Worm (Caenorhabditis elegans) whole organism, young adult: Measurements from ENCODE around the gene W03H9.1.

Source experiments
- B0019.2 ChIP-seq: fragments of 200-800 bp; sonication (Bioruptor generic); conservative IDR thresholded peaks from 2 replicates; pipeline ENCODE4 v1.3.6; 2022; ENCODE audit warnings: missing genetic modification reagents, missing genetic modification characterization, missing compliant biosample characterization
- B0035.1 ChIP-seq: sonication (generic microtip); optimal IDR thresholded peaks from 2 replicates; lab custom pipeline; 2016; ENCODE audit warnings: missing genetic modification characterization, mild to moderate bottlenecking, missing compliant biosample characterization, missing genotype, missing genetic modification reagents
- B0336.3 ChIP-seq: fragments of 200-800 bp; sonication (Bioruptor generic); IDR thresholded peaks from 2 replicates; pipeline ENCODE4 v1.3.6; 2022; ENCODE audit warnings: missing genetic modification characterization, missing compliant biosample characterization
- C06A6.2 ChIP-seq: fragments of 200-800 bp; sonication (Bioruptor generic); conservative IDR thresholded peaks from 2 replicates; pipeline ENCODE4 v1.3.6; 2022; ENCODE audit warnings: missing genetic modification characterization, missing compliant biosample characterization
- F22D6.2 ChIP-seq: sonication (generic microtip); optimal IDR thresholded peaks from 2 replicates; lab custom pipeline; 2016; ENCODE audit warnings: mild to moderate bottlenecking, missing genetic modification characterization, missing compliant biosample characterization
- F23B12.7 ChIP-seq: sonication (generic microtip); optimal IDR thresholded peaks from 2 replicates; lab custom pipeline; 2017; ENCODE audit warnings: missing genetic modification characterization, mild to moderate bottlenecking, missing compliant biosample characterization, antibody characterized with exemption, moderate library complexity; ENCODE audit not compliant: insufficient read depth
- F52B5.7 ChIP-seq: sonication (generic microtip); optimal IDR thresholded peaks from 2 replicates; lab custom pipeline; 2016; ENCODE audit warnings: mild to moderate bottlenecking, missing genetic modification characterization, missing compliant biosample characterization
- F55B11.4 ChIP-seq: sonication (generic microtip); optimal IDR thresholded peaks from 2 replicates; lab custom pipeline; 2016; ENCODE audit warnings: missing compliant biosample characterization, missing genetic modification characterization, borderline replicate concordance; ENCODE audit not compliant: insufficient read depth
- F57C9.4 ChIP-seq: sonication (generic microtip); optimal IDR thresholded peaks from 2 replicates; lab custom pipeline; 2017; ENCODE audit warnings: mild to moderate bottlenecking, missing genetic modification characterization, missing compliant biosample characterization
- Y53F4B.3 ChIP-seq: fragments of 200-800 bp; sonication (Bioruptor generic); IDR thresholded peaks from 2 replicates; pipeline ENCODE4 v1.3.6; 2022; ENCODE audit warnings: missing genetic modification reagents, missing genetic modification characterization, missing compliant biosample characterization
- Y79H2A.3 ChIP-seq: fragments of 200-800 bp; sonication (Bioruptor generic); conservative IDR thresholded peaks from 2 replicates; pipeline ENCODE4 v1.3.6; 2022; ENCODE audit warnings: missing genetic modification reagents, missing genetic modification characterization, missing compliant biosample characterization
- akir-1 ChIP-seq: fragments of 200-800 bp; sonication (Bioruptor generic); optimal IDR thresholded peaks from 2 replicates; lab custom pipeline; 2018; ENCODE audit warnings: mild to moderate bottlenecking, missing genetic modification characterization, moderate library complexity, missing compliant biosample characterization
- aptf-2 ChIP-seq: fragments of 200-800 bp; sonication (Bioruptor generic); conservative IDR thresholded peaks from 2 replicates; pipeline ENCODE4 v1.3.6; 2022; ENCODE audit warnings: missing genetic modification reagents, missing genetic modification characterization, missing compliant biosample characterization
- aptf-3 ChIP-seq: fragments of 200-800 bp; sonication (Bioruptor generic); IDR thresholded peaks from 2 replicates; pipeline ENCODE4 v1.3.6; 2022; ENCODE audit warnings: missing genetic modification characterization, missing compliant biosample characterization
- atf-7 ChIP-seq: sonication (generic microtip); optimal IDR thresholded peaks from 2 replicates; lab custom pipeline; 2017; ENCODE audit warnings: mild to moderate bottlenecking, missing genetic modification characterization, missing compliant biosample characterization
- attf-3 ChIP-seq: fragments of 200-800 bp; sonication (Bioruptor generic); conservative IDR thresholded peaks from 2 replicates; pipeline ENCODE4 v1.3.6; 2022; ENCODE audit warnings: missing genetic modification reagents, missing genetic modification characterization, missing compliant biosample characterization
- attf-5 ChIP-seq: fragments of 200-800 bp; sonication (Bioruptor generic); optimal IDR thresholded peaks from 2 replicates; lab custom pipeline; 2018; ENCODE audit warnings: mild to moderate bottlenecking, missing genetic modification characterization, missing compliant biosample characterization
- bed-1 ChIP-seq: fragments of 200-800 bp; sonication (Bioruptor generic); IDR thresholded peaks from 2 replicates; pipeline ENCODE4 v1.3.6; 2022; ENCODE audit warnings: missing genetic modification reagents, missing genetic modification characterization, missing compliant biosample characterization
- bed-2 ChIP-seq: fragments of 200-800 bp; sonication (Bioruptor generic); IDR thresholded peaks from 2 replicates; pipeline ENCODE4 v1.3.6; 2022; ENCODE audit warnings: missing genetic modification reagents, missing genetic modification characterization, missing compliant biosample characterization
- ceh-100 ChIP-seq: fragments of 200-800 bp; sonication (Bioruptor generic); IDR thresholded peaks from 2 replicates; pipeline ENCODE4 v1.3.6; 2022; ENCODE audit warnings: missing genetic modification reagents, missing genetic modification characterization, missing compliant biosample characterization
- ceh-27 ChIP-seq: fragments of 200-800 bp; sonication (Bioruptor generic); optimal IDR thresholded peaks from 2 replicates; lab custom pipeline; 2018; ENCODE audit warnings: mild to moderate bottlenecking, missing genetic modification characterization, moderate library complexity, missing compliant biosample characterization
- ceh-40 ChIP-seq: fragments of 200-800 bp; sonication (Bioruptor generic); IDR thresholded peaks from 2 replicates; pipeline ENCODE4 v1.3.6; 2022; ENCODE audit warnings: missing genetic modification characterization, missing compliant biosample characterization
- ceh-79 ChIP-seq: sonication (generic microtip); optimal IDR thresholded peaks from 2 replicates; lab custom pipeline; 2017; ENCODE audit warnings: mild to moderate bottlenecking, missing genetic modification characterization, missing compliant biosample characterization
- dpff-1 ChIP-seq: sonication (generic microtip); optimal IDR thresholded peaks from 2 replicates; lab custom pipeline; 2017; ENCODE audit warnings: mild to moderate bottlenecking, missing genetic modification characterization, missing compliant biosample characterization
- fkh-3 ChIP-seq: sonication (generic microtip); optimal IDR thresholded peaks from 2 replicates; lab custom pipeline; 2016; ENCODE audit warnings: mild to moderate bottlenecking, missing genetic modification characterization, missing compliant biosample characterization
- hmg-20 ChIP-seq: fragments of 200-800 bp; sonication (Bioruptor generic); IDR thresholded peaks from 2 replicates; pipeline ENCODE4 v1.3.6; 2022; ENCODE audit warnings: missing genetic modification reagents, missing genetic modification characterization, missing compliant biosample characterization
- hrde-1 ChIP-seq: sonication (generic microtip); optimal IDR thresholded peaks from 2 replicates; lab custom pipeline; 2016; ENCODE audit warnings: missing genetic modification characterization, mild to moderate bottlenecking, missing compliant biosample characterization, moderate library complexity, missing genotype, missing genetic modification reagents, borderline replicate concordance
- let-526 ChIP-seq: fragments of 200-800 bp; sonication (Bioruptor generic); IDR thresholded peaks from 2 replicates; pipeline ENCODE4 v1.3.6; 2022; ENCODE audit warnings: missing genetic modification reagents, missing genetic modification characterization, missing compliant biosample characterization
- lsl-1 ChIP-seq: fragments of 200-800 bp; sonication (Bioruptor generic); optimal IDR thresholded peaks from 2 replicates; lab custom pipeline; 2018; ENCODE audit warnings: mild to moderate bottlenecking, missing genetic modification characterization, moderate library complexity, missing compliant biosample characterization
- madf-10 ChIP-seq: sonication (generic microtip); optimal IDR thresholded peaks from 2 replicates; lab custom pipeline; 2016; ENCODE audit warnings: mild to moderate bottlenecking, missing genetic modification characterization, missing compliant biosample characterization
- madf-8 ChIP-seq: fragments of 200-800 bp; sonication (Bioruptor generic); conservative IDR thresholded peaks from 2 replicates; pipeline ENCODE4 v1.3.6; 2022; ENCODE audit warnings: missing genetic modification reagents, missing genetic modification characterization, missing compliant biosample characterization
- nfya-1 ChIP-seq: sonication (generic microtip); optimal IDR thresholded peaks from 2 replicates; lab custom pipeline; 2017; ENCODE audit warnings: antibody characterized with exemption, missing compliant biosample characterization, missing genetic modification characterization, borderline replicate concordance; ENCODE audit not compliant: insufficient read depth
- nhr-120 ChIP-seq: fragments of 200-800 bp; sonication (Bioruptor generic); IDR thresholded peaks from 2 replicates; pipeline ENCODE4 v1.3.6; 2022; ENCODE audit warnings: missing genetic modification characterization, missing compliant biosample characterization
- pbrm-1 ChIP-seq: fragments of 200-800 bp; sonication (Bioruptor generic); IDR thresholded peaks from 2 replicates; pipeline ENCODE4 v1.3.6; 2022; ENCODE audit warnings: missing genetic modification reagents, missing genetic modification characterization, missing compliant biosample characterization
- pha-4 ChIP-seq: fragments of 150-350 bp; sonication (generic microtip); optimal IDR thresholded peaks from 2 replicates; lab custom pipeline; 2014; ENCODE audit warnings: missing biosample characterization, missing genetic modification reagents, missing genetic modification characterization
- rcor-1 ChIP-seq: fragments of 200-800 bp; sonication (Bioruptor generic); IDR thresholded peaks from 2 replicates; pipeline ENCODE4 v1.3.6; 2022; ENCODE audit warnings: missing genetic modification reagents, missing genetic modification characterization, missing compliant biosample characterization
- rpc-1 ChIP-seq, 2 experiments: fragments of 150-350 bp in 1 of 2; sonication (generic microtip) in 1 of 2; optimal IDR thresholded peaks; 2 replicates each; lab custom pipeline; 2014 to 2018; ENCODE audit warnings: missing biosample characterization in 1 of 2, missing genetic modification characterization in 1 of 2, missing genetic modification reagents in 1 of 2, missing genotype in 1 of 2
- sdz-38 ChIP-seq: sonication (generic microtip); optimal IDR thresholded peaks from 2 replicates; lab custom pipeline; 2016; ENCODE audit warnings: missing genotype, missing genetic modification characterization, missing compliant biosample characterization
- snpc-1.1 ChIP-seq: sonication (generic microtip); optimal IDR thresholded peaks from 2 replicates; lab custom pipeline; 2017; ENCODE audit warnings: missing genetic modification characterization, mild to moderate bottlenecking, missing compliant biosample characterization, antibody characterized with exemption, moderate library complexity, missing genotype, missing genetic modification reagents; ENCODE audit not compliant: insufficient read depth
- somi-1 ChIP-seq: fragments of 200-800 bp; sonication (Bioruptor generic); optimal IDR thresholded peaks from 2 replicates; lab custom pipeline; 2018; ENCODE audit warnings: mild to moderate bottlenecking, missing genetic modification characterization, missing compliant biosample characterization
- tbx-9 ChIP-seq: sonication (generic microtip); optimal IDR thresholded peaks from 2 replicates; lab custom pipeline; 2016; ENCODE audit warnings: borderline replicate concordance, missing genetic modification characterization, inconsistent platforms, missing compliant biosample characterization
- tlf-1 ChIP-seq: fragments of 200-800 bp; sonication (Bioruptor generic); optimal IDR thresholded peaks from 2 replicates; lab custom pipeline; 2018; ENCODE audit warnings: mild to moderate bottlenecking, missing genetic modification characterization, missing compliant biosample characterization
- xnd-1 ChIP-seq: sonication (generic microtip); optimal IDR thresholded peaks from 2 replicates; lab custom pipeline; 2016; ENCODE audit warnings: missing genotype, missing genetic modification reagents, missing genetic modification characterization, missing compliant biosample characterization
- zim-3 ChIP-seq: sonication (generic microtip); optimal IDR thresholded peaks from 2 replicates; lab custom pipeline; 2017; ENCODE audit warnings: mild to moderate bottlenecking, missing genetic modification characterization, moderate library complexity, missing compliant biosample characterization
- ztf-22 ChIP-seq: fragments of 200-800 bp; sonication (Bioruptor generic); optimal IDR thresholded peaks from 2 replicates; lab custom pipeline; 2018; ENCODE audit warnings: mild to moderate bottlenecking, missing genetic modification characterization, moderate library complexity, missing compliant biosample characterization
- ztf-25 ChIP-seq: fragments of 200-800 bp; sonication (Bioruptor generic); IDR thresholded peaks from 2 replicates; pipeline ENCODE4 v1.3.6; 2022; ENCODE audit warnings: missing genetic modification reagents, missing genetic modification characterization, missing compliant biosample characterization
- ztf-3 ChIP-seq: fragments of 200-800 bp; sonication (Bioruptor generic); optimal IDR thresholded peaks from 2 replicates; lab custom pipeline; 2018; ENCODE audit warnings: mild to moderate bottlenecking, missing genetic modification characterization, missing compliant biosample characterization
- ztf-6 ChIP-seq: fragments of 200-800 bp; sonication (Bioruptor generic); IDR thresholded peaks from 2 replicates; pipeline ENCODE4 v1.3.6; 2022; ENCODE audit warnings: missing genetic modification reagents, missing genetic modification characterization, missing compliant biosample characterization

W03H9.1 gene

ce11 chrII:14154357-14154756 is 4.4 kb upstream of the W03H9.1 start, which contains the start of gene Y48B6A.1:
Gene Y48B6A.1, minus strand, starts transcription at chrII:14154373.
- TF ChIP-seq ztf-25 (GFP tag; lab: Robert Waterston, UW) = peak; percentile 90
- peak; percentile 98 for TF ChIP-seq attf-5 (GFP tag; lab: Kevin White, UChicago)
- peak; percentile 88 for TF ChIP-seq ztf-6
- TF ChIP-seq akir-1 (GFP tag; lab: Kevin White, UChicago) = no peak
- TF ChIP-seq F23B12.7 = peak; percentile 93
- peak; percentile 89 for TF ChIP-seq ceh-100 (GFP tag; lab: Robert Waterston, UW)
- no peak for TF ChIP-seq sdz-38 (tag; lab: Kevin White, UChicago)
- TF ChIP-seq lsl-1 = peak; percentile 93
- TF ChIP-seq zim-3 (tag; lab: Kevin White, UChicago) = peak; percentile 43
- TF ChIP-seq madf-8 (GFP tag; lab: Robert Waterston, UW) = peak; percentile 68
- no peak for TF ChIP-seq B0035.1 (tag; lab: Kevin White, UChicago)
- peak; percentile 79 for TF ChIP-seq B0019.2 (GFP tag; lab: Robert Waterston, UW)
- no peak for TF ChIP-seq rpc-1 (optimal IDR thresholded peaks at IDR 0.05; lab: Kevin White, UChicago)
- TF ChIP-seq rpc-1 (tag; optimal IDR thresholded peaks at IDR 0.05; lab: Kevin White, UChicago) = peak; percentile 3
- TF ChIP-seq C06A6.2 = no peak; the same call in 1 of the 2 replicates
- peak; percentile 62; the same call in 1 of the 2 replicates for TF ChIP-seq B0336.3 (GFP tag; lab: Robert Waterston, UW)
- TF ChIP-seq ceh-40 (GFP tag; lab: Robert Waterston, UW) = no peak
- peak; percentile 64 for TF ChIP-seq snpc-1.1
- TF ChIP-seq rcor-1 (GFP tag; lab: Robert Waterston, UW) = peak; percentile 87
- peak; percentile 78 for TF ChIP-seq madf-10 (tag; lab: Kevin White, UChicago)
- peak; percentile 32 for TF ChIP-seq somi-1
- peak; percentile 35 for TF ChIP-seq xnd-1 (tag; lab: Kevin White, UChicago)
- TF ChIP-seq pha-4 (tag; lab: Kevin White, UChicago) = peak; percentile 29
- TF ChIP-seq Y53F4B.3 = no peak
- no peak for TF ChIP-seq tbx-9 (tag; lab: Kevin White, UChicago)
- no peak for TF ChIP-seq aptf-3 (GFP tag; lab: Robert Waterston, UW)
- no peak for TF ChIP-seq ztf-3 (GFP tag; lab: Kevin White, UChicago)
- no peak for TF ChIP-seq nfya-1 (tag; lab: Kevin White, UChicago)
- TF ChIP-seq hrde-1 (tag; lab: Kevin White, UChicago) = no peak
- TF ChIP-seq let-526 = peak; percentile 91
- TF ChIP-seq pbrm-1 (GFP tag; lab: Robert Waterston, UW) = peak; percentile 91
- TF ChIP-seq atf-7 (tag; lab: Kevin White, UChicago) = peak; percentile 21
- TF ChIP-seq F57C9.4 (tag; lab: Kevin White, UChicago) = no peak
- TF ChIP-seq nhr-120 (GFP tag; lab: Robert Waterston, UW) = no peak
- peak; percentile 66 for TF ChIP-seq attf-3 (GFP tag; lab: Robert Waterston, UW)
- TF ChIP-seq aptf-2 = peak; percentile 88
- TF ChIP-seq dpff-1 = no peak
- TF ChIP-seq F22D6.2 (tag; lab: Kevin White, UChicago) = peak; percentile 38
- TF ChIP-seq Y79H2A.3 (GFP tag; lab: Robert Waterston, UW) = 0 out of 2 replicates have a peak, but pooled peaks have one; percentile 55
- no peak for TF ChIP-seq hmg-20
- no peak for TF ChIP-seq ztf-22 (GFP tag; lab: Kevin White, UChicago)
- TF ChIP-seq ceh-27 (GFP tag; lab: Kevin White, UChicago) = peak; percentile 96
- no peak for TF ChIP-seq F55B11.4 (tag; lab: Kevin White, UChicago)
- TF ChIP-seq F52B5.7 (tag; lab: Kevin White, UChicago) = peak; percentile 7
- no peak for TF ChIP-seq ceh-79 (tag; lab: Kevin White, UChicago)
- no peak for TF ChIP-seq bed-1 (GFP tag; lab: Robert Waterston, UW)
- TF ChIP-seq tlf-1 (GFP tag; lab: Kevin White, UChicago) = peak; percentile 85
- peak; percentile 80; the same call in 1 of the 2 replicates for TF ChIP-seq bed-2 (GFP tag; lab: Robert Waterston, UW)
- TF ChIP-seq fkh-3 (tag; lab: Kevin White, UChicago) = no peak
